Worm (Caenorhabditis elegans): ENCODE measurements around the gene elo-2.

The elo-2 gene

DNA sequence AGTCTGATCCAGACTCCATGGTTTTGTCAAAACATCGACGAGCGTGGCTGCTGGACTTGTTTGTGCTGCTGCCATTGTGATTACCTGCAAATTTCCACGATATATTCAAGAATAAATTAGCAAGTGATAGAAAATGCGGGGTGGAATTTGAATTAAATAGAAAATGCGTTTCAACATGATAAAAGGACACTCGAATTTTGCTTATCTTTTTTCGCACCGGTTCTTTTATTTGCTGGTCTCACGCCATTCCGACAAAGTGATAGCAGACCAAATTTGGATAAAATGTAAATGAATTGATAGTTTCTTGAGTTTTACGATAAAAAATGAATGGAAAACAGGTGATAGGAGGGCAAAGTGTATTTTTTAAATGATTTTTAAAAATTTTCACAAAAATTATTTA is at the start of gene elo-2:
elo-2 (minus strand) TSS at position 84 of the 400 bp plus-strand sequence.
- no peak for TF ChIP-seq mbf-1 (tag; optimal IDR thresholded peaks at IDR 0.05)
- peak; percentile 40 for TF ChIP-seq gmeb-1 (tag; optimal IDR thresholded peaks at IDR 0.05)
- peak; percentile 59 for TF ChIP-seq sma-9 (GFP tag; optimal IDR thresholded peaks at IDR 0.05)
- no peak for TF ChIP-seq sma-9 (tag; optimal IDR thresholded peaks at IDR 0.05)
- TF ChIP-seq ztf-11 (tag; optimal IDR thresholded peaks at IDR 0.05) = no peak
- TF ChIP-seq ceh-82 (tag; optimal IDR thresholded peaks at IDR 0.05) = no peak
- TF ChIP-seq crh-2 (tag; optimal IDR thresholded peaks at IDR 0.05) = peak; percentile 9
- peak; percentile 30 for TF ChIP-seq fos-1 (tag; optimal IDR thresholded peaks at IDR 0.05)

ce11 chrIV:17490679-17491078 is 23.5 kb upstream of the elo-2 start, which contains the start of gene nas-6:
TSS of gene nas-6 (minus strand) at chrIV:17490779.
- TF ChIP-seq sma-9 (GFP tag; optimal IDR thresholded peaks at IDR 0.05) (no peak), sma-9 (tag; optimal IDR thresholded peaks at IDR 0.05) (no peak), crh-2 (tag; optimal IDR thresholded peaks at IDR 0.05) (no peak), gmeb-1 (tag; optimal IDR thresholded peaks at IDR 0.05) (no peak), mbf-1 (tag; optimal IDR thresholded peaks at IDR 0.05) (no peak), ama-1 (optimal IDR thresholded peaks at IDR 0.05) (no peak), snpc-4 (tag; optimal IDR thresholded peaks at IDR 0.05) (no peak), nhr-21 (tag; optimal IDR thresholded peaks at IDR 0.05) (no peak), ztf-4 (tag; optimal IDR thresholded peaks at IDR 0.05) (no peak), mab-5 (tag; optimal IDR thresholded peaks at IDR 0.05) (no peak), lin-39 (tag; optimal IDR thresholded peaks at IDR 0.05) (no peak), ztf-11 (tag; optimal IDR thresholded peaks at IDR 0.05) (no peak), fos-1 (tag; optimal IDR thresholded peaks at IDR 0.05) (no peak), elt-3 (tag; optimal IDR thresholded peaks at IDR 0.05) (no peak), lin-13 (GFP tag; optimal IDR thresholded peaks at IDR 0.05) (no peak), nhr-11 (tag; optimal IDR thresholded peaks at IDR 0.05) (no peak)

ce11 chrIV:17483230-17483629 is 16.0 kb upstream of the elo-2 start, which contains the start of gene rabr-2:
TSS of gene rabr-2 (minus strand) at chrIV:17483330.
- TF ChIP-seq nhr-12 (tag; optimal IDR thresholded peaks at IDR 0.05) (no peak), peb-1 (tag; optimal IDR thresholded peaks at IDR 0.05) (no peak), unc-62 (GFP tag; optimal IDR thresholded peaks at IDR 0.05) (no peak), ztf-11 (tag; optimal IDR thresholded peaks at IDR 0.05) (no peak), R02D3.7 (tag; optimal IDR thresholded peaks at IDR 0.05) (no peak), ztf-1 (GFP tag; conservative IDR thresholded peaks at IDR 0.05) (no peak), nhr-129 (tag; optimal IDR thresholded peaks at IDR 0.05) (no peak), mdl-1 (tag; optimal IDR thresholded peaks at IDR 0.05) (no peak), Y55F3AM.14 (GFP tag; optimal IDR thresholded peaks at IDR 0.05) (no peak), nhr-23 (tag; optimal IDR thresholded peaks at IDR 0.05) (no peak), ztf-4 (tag; optimal IDR thresholded peaks at IDR 0.05) (no peak), lin-13 (GFP tag; optimal IDR thresholded peaks at IDR 0.05) (no peak)

- TF ChIP-seq zag-1 (tag; optimal IDR thresholded peaks at IDR 0.05) (no peak), ztf-11 (tag; optimal IDR thresholded peaks at IDR 0.05) (no peak), nhr-12 (tag; optimal IDR thresholded peaks at IDR 0.05) (no peak), sma-3 (GFP tag; optimal IDR thresholded peaks at IDR 0.05) (no peak), unc-55 (GFP tag; optimal IDR thresholded peaks at IDR 0.05) (no peak), lin-39 (tag; optimal IDR thresholded peaks at IDR 0.05) (no peak), unc-39 (tag; optimal IDR thresholded peaks at IDR 0.05) (no peak), snpc-4 (tag; optimal IDR thresholded peaks at IDR 0.05) (no peak), gmeb-1 (tag; optimal IDR thresholded peaks at IDR 0.05) (no peak), nhr-237 (tag; optimal IDR thresholded peaks at IDR 0.05) (no peak), lsy-2 (tag; optimal IDR thresholded peaks at IDR 0.05) (no peak), nhr-77 (tag; optimal IDR thresholded peaks at IDR 0.05) (no peak), ZK546.5 (tag; optimal IDR thresholded peaks at IDR 0.05) (no peak)
These were observed 8.5 kb upstream of the elo-2 start, which contains the start of gene grl-24 for ce11 chrIV:17475743-17476142. TSS of gene grl-24 (minus strand) at chrIV:17475843.

ce11 chrIV:17475242-17475641 is 8.0 kb upstream of the elo-2 start, which contains the start of gene F11E6.9:
TSS of gene F11E6.9 (minus strand) at chrIV:17475342.
- TF ChIP-seq nhr-12 (tag; optimal IDR thresholded peaks at IDR 0.05) (no peak), unc-62 (GFP tag; optimal IDR thresholded peaks at IDR 0.05) (no peak), elt-3 (tag; optimal IDR thresholded peaks at IDR 0.05) (no peak), nhr-25 (tag; optimal IDR thresholded peaks at IDR 0.05) (no peak), R02D3.7 (tag; optimal IDR thresholded peaks at IDR 0.05) (no peak), lin-39 (tag; optimal IDR thresholded peaks at IDR 0.05) (no peak), skn-1 (tag; optimal IDR thresholded peaks at IDR 0.05) (no peak), mdl-1 (tag; optimal IDR thresholded peaks at IDR 0.05) (no peak), crh-2 (tag; optimal IDR thresholded peaks at IDR 0.05) (no peak), unc-55 (GFP tag; optimal IDR thresholded peaks at IDR 0.05) (no peak), aly-2 (tag; optimal IDR thresholded peaks at IDR 0.05) (no peak), gmeb-1 (tag; optimal IDR thresholded peaks at IDR 0.05) (no peak), lin-11 (tag; optimal IDR thresholded peaks at IDR 0.05) (no peak)
